Fruit fly (Drosophila melanogaster): ENCODE measurements around the gene Ndfip.

DNA sequence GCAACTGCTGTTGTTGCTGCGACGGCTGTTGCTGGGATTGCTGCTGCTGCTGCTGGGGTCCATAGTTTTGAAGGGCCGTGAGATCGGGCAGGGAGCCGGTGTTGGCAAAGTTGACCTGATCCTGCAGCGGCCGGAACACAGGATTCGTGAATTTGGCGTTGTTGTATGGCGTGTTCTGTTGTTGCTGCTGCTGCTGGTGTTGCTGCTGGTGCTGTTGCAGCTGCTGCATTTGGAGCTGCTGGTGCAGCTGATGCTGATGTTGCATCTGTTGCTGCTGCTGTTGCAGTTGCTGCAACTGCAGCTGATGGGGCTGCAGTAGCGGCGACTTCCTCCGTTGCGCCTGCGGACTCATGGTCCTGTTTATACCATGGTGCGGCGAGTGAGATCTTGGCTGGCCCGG lies 9.6 kb upstream of the Ndfip start:
- no peak for TF ChIP-seq Myc (optimal IDR thresholded peaks at IDR 0.05)
- TF ChIP-seq h (optimal IDR thresholded peaks at IDR 0.05), result no peak
- no peak for TF ChIP-seq Sin3A (optimal IDR thresholded peaks at IDR 0.05)

Data from Kc167 (cell line).